Worm (Caenorhabditis elegans): ENCODE measurements around the gene F40G12.5.

The F40G12.5 gene

ce11 chrV:14268616-14269015 is 2.0 kb downstream of the F40G12.5 start, which contains the start of gene F40G12.4:
F40G12.4 (minus strand) TSS chrV:14268716.
- no peak for TF ChIP-seq fkh-8 (tag; optimal IDR thresholded peaks at IDR 0.05)

- TF ChIP-seq unc-86 (tag; optimal IDR thresholded peaks at IDR 0.05) (no peak), ceh-88 (GFP tag; IDR thresholded peaks at IDR 0.05) (no peak), nhr-76 (tag; optimal IDR thresholded peaks at IDR 0.05) (no peak), nhr-19 (GFP tag; conservative IDR thresholded peaks at IDR 0.05) (no peak), nhr-84 (tag; optimal IDR thresholded peaks at IDR 0.05) (no peak), egl-13 (tag; optimal IDR thresholded peaks at IDR 0.05) (no peak), C16A3.4 (tag; optimal IDR thresholded peaks at IDR 0.05) (no peak), rnt-1 (tag; optimal IDR thresholded peaks at IDR 0.05) (no peak), efl-1 (optimal IDR thresholded peaks at IDR 0.05) (no peak), efl-1 (GFP tag; optimal IDR thresholded peaks at IDR 0.05 in 1 of 2) (no peak), jun-1 (tag; optimal IDR thresholded peaks at IDR 0.05) (no peak), ceh-63 (GFP tag; optimal IDR thresholded peaks at IDR 0.05) (no peak), unc-30 (tag; optimal IDR thresholded peaks at IDR 0.05) (no peak)
These were observed 3.2 kb downstream of the F40G12.5 start for ce11 chrV:14267326-14267942.

ce11 chrV:14260831-14261230 is 9.8 kb downstream of the F40G12.5 start, which contains the start of gene F40G12.2:
F40G12.2 (minus strand) TSS chrV:14260931.
- TF ChIP-seq unc-86 (tag; optimal IDR thresholded peaks at IDR 0.05) (no peak), snpc-4 (tag; optimal IDR thresholded peaks at IDR 0.05) (no peak), rnt-1 (tag; optimal IDR thresholded peaks at IDR 0.05) (no peak), egl-13 (tag; optimal IDR thresholded peaks at IDR 0.05) (no peak), unc-98 (GFP tag; IDR thresholded peaks at IDR 0.05) (no peak), sup-37 (GFP tag; optimal IDR thresholded peaks at IDR 0.05) (no peak), sptf-1 (tag; optimal IDR thresholded peaks at IDR 0.05) (no peak), unc-62 (GFP tag; optimal IDR thresholded peaks at IDR 0.05) (no peak), egl-27 (tag; optimal IDR thresholded peaks at IDR 0.05) (no peak), alr-1 (tag; optimal IDR thresholded peaks at IDR 0.05; ENCODE audit: borderline replicate concordance) (no peak), tlp-1 (tag; optimal IDR thresholded peaks at IDR 0.05) (no peak), nhr-12 (tag; optimal IDR thresholded peaks at IDR 0.05) (no peak), nhr-47 (tag; optimal IDR thresholded peaks at IDR 0.05) (no peak), ceh-90 (tag; optimal IDR thresholded peaks at IDR 0.05) (no peak), Y116A8C.19 (tag; optimal IDR thresholded peaks at IDR 0.05; ENCODE audit: borderline replicate concordance) (no peak), nhr-28 (tag; optimal IDR thresholded peaks at IDR 0.05) (no peak)

ce11 chrV:14256813-14257212 is 13.8 kb downstream of the F40G12.5 start, which contains the start of gene sre-8:
sre-8 (plus strand) TSS chrV:14257113.
- no peak for TF ChIP-seq fos-1 (tag; optimal IDR thresholded peaks at IDR 0.05)
- TF ChIP-seq unc-30 (tag; optimal IDR thresholded peaks at IDR 0.05), result no peak
- TF ChIP-seq nhr-85 (tag), result no peak
- TF ChIP-seq zag-1 (tag; optimal IDR thresholded peaks at IDR 0.05), result no peak
- TF ChIP-seq unc-98 (GFP tag; IDR thresholded peaks at IDR 0.05), result no peak
- no peak for TF ChIP-seq snpc-4 (tag; optimal IDR thresholded peaks at IDR 0.05)
- TF ChIP-seq lin-39 (tag; optimal IDR thresholded peaks at IDR 0.05), result no peak
- no peak for TF ChIP-seq rnt-1 (tag; optimal IDR thresholded peaks at IDR 0.05)
- no peak for TF ChIP-seq ceh-8 (GFP tag; optimal IDR thresholded peaks at IDR 0.05)
- TF ChIP-seq dpl-1 (GFP tag; optimal IDR thresholded peaks at IDR 0.05), result no peak
- no peak for TF ChIP-seq fkh-4 (tag; optimal IDR thresholded peaks at IDR 0.05; ENCODE audit: borderline replicate concordance)
- TF ChIP-seq C34B4.2 (tag; optimal IDR thresholded peaks at IDR 0.05), result no peak
- no peak for TF ChIP-seq nhr-19 (GFP tag; conservative IDR thresholded peaks at IDR 0.05)

ce11 chrV:14254221-14254620 is 16.4 kb downstream of the F40G12.5 start, which contains the start of gene K02E11.7:
K02E11.7 (minus strand) TSS chrV:14254321.
- peak; percentile 0 for TF ChIP-seq pax-3 (tag; optimal IDR thresholded peaks at IDR 0.05)
- no peak for TF ChIP-seq fkh-8 (tag; optimal IDR thresholded peaks at IDR 0.05)
